Fruit fly (Drosophila melanogaster) Kc167 (cell line): Measurements from ENCODE around the gene CG32373.

Source experiments
- Myc ChIP-seq: fragments of >200 bp; optimal IDR thresholded peaks from 2 replicates; lab custom pipeline; 2017; ENCODE audit warnings: missing external identifiers
- h ChIP-seq: fragments of >200 bp; optimal IDR thresholded peaks from 3 replicates; lab custom pipeline; 2018; ENCODE audit warnings: missing external identifiers
- insv ChIP-seq: fragments of >200 bp; optimal IDR thresholded peaks from 3 replicates; lab custom pipeline; 2018; ENCODE audit warnings: missing external identifiers
- psq ChIP-seq: fragments of >200 bp; optimal IDR thresholded peaks from 2 replicates; lab custom pipeline; 2017; ENCODE audit warnings: missing external identifiers

- TF ChIP-seq psq (lab: Kevin White, UChicago) (no peak), insv (lab: Kevin White, UChicago) (no peak), h (lab: Kevin White, UChicago) (no peak), Myc (no peak)
Observed at dm6 chr3L:7606336-7607001, 43.9 kb upstream of the CG32373 start.
